Worm (Caenorhabditis elegans) whole organism, L1 larva: ENCODE measurements around the gene M151.2.

ENCODE experiments used
- C04F5.9 ChIP-seq: sonication (generic microtip); optimal IDR thresholded peaks from 2 replicates; lab custom pipeline; 2016; ENCODE audit warnings: missing genetic modification characterization, missing compliant biosample characterization
- C16A3.4 ChIP-seq: fragments of 150-350 bp; optimal IDR thresholded peaks from 2 replicates; lab custom pipeline; 2014; ENCODE audit warnings: missing biosample characterization, missing genetic modification characterization
- C34B4.2 ChIP-seq: sonication (generic microtip); optimal IDR thresholded peaks from 2 replicates; lab custom pipeline; 2017; ENCODE audit warnings: mild to moderate bottlenecking, missing genetic modification characterization, missing compliant biosample characterization
- F16B12.6 ChIP-seq: fragments of 150-350 bp; optimal IDR thresholded peaks from 2 replicates; lab custom pipeline; 2014; ENCODE audit warnings: missing biosample characterization, missing genetic modification characterization
- aly-2 ChIP-seq: fragments of 150-350 bp; optimal IDR thresholded peaks from 2 replicates; lab custom pipeline; 2014; ENCODE audit warnings: missing biosample characterization, missing genetic modification characterization
- ama-1 ChIP-seq: fragments of 150-350 bp; optimal IDR thresholded peaks from 2 replicates; lab custom pipeline; 2014
- blmp-1 ChIP-seq: fragments of 150-350 bp; optimal IDR thresholded peaks from 2 replicates; lab custom pipeline; 2014; ENCODE audit warnings: missing biosample characterization, missing genetic modification characterization
- ceh-82 ChIP-seq, 3 experiments: fragments of 150-350 bp in 1 of 3; sonication (generic microtip) in 2 of 3; optimal IDR thresholded peaks; 2 replicates each; lab custom pipeline; 2014 to 2017; ENCODE audit warnings: missing biosample characterization in 3 of 3, missing genetic modification characterization in 3 of 3
- dpl-1 ChIP-seq, 3 experiments: fragments of 150-350 bp in 2 of 3; sonication (generic microtip) in 1 of 3; optimal IDR thresholded peaks; 2 replicates each; lab custom pipeline; 2014 to 2017; ENCODE audit warnings: missing biosample characterization in 3 of 3, missing genetic modification characterization in 3 of 3, missing genetic modification reagents in 3 of 3
- dsc-1 ChIP-seq: sonication (generic microtip); optimal IDR thresholded peaks from 2 replicates; lab custom pipeline; 2016; ENCODE audit warnings: mild to moderate bottlenecking, missing genetic modification characterization, missing compliant biosample characterization
- efl-1 ChIP-seq, 4 experiments: fragments of 150-350 bp; optimal IDR thresholded peaks in 3 of 4; peaks in 1 of 4; 1 replicate in 1 of 4; 2 replicates in 3 of 4; lab custom pipeline; 2014; ENCODE audit warnings: missing biosample characterization in 2 of 4, missing genetic modification characterization in 2 of 4, missing genetic modification reagents in 2 of 4
- elt-2 ChIP-seq: sonication (generic microtip); optimal IDR thresholded peaks from 2 replicates; lab custom pipeline; 2016; ENCODE audit warnings: missing genetic modification characterization, mild to moderate bottlenecking, inconsistent platforms, missing compliant biosample characterization, missing genetic modification reagents
- elt-3 ChIP-seq, 6 experiments: fragments of 150-350 bp in 1 of 6; sonication (generic microtip); optimal IDR thresholded peaks; 2 replicates each; lab custom pipeline; 2017 to 2018; ENCODE audit warnings: missing biosample characterization in 6 of 6, missing genetic modification characterization in 6 of 6, inconsistent platforms in 1 of 6
- fkh-4 ChIP-seq: sonication (generic microtip); optimal IDR thresholded peaks from 2 replicates; lab custom pipeline; 2016; ENCODE audit warnings: missing compliant biosample characterization, missing genetic modification characterization, borderline replicate concordance
- fkh-8 ChIP-seq: sonication (generic microtip); optimal IDR thresholded peaks from 2 replicates; lab custom pipeline; 2016; ENCODE audit warnings: mild to moderate bottlenecking, missing genetic modification characterization, missing compliant biosample characterization
- fos-1 ChIP-seq: fragments of 150-350 bp; optimal IDR thresholded peaks from 2 replicates; lab custom pipeline; 2014; ENCODE audit warnings: missing biosample characterization, missing genetic modification characterization
- hlh-4 ChIP-seq: sonication (generic microtip); optimal IDR thresholded peaks from 2 replicates; lab custom pipeline; 2016; ENCODE audit warnings: mild to moderate bottlenecking, missing genetic modification characterization, missing compliant biosample characterization
- irx-1 ChIP-seq: sonication (generic microtip); optimal IDR thresholded peaks from 2 replicates; lab custom pipeline; 2016; ENCODE audit warnings: missing genetic modification characterization, missing compliant biosample characterization
- lin-13 ChIP-seq: fragments of 150-350 bp; optimal IDR thresholded peaks from 2 replicates; lab custom pipeline; 2014; ENCODE audit warnings: missing biosample characterization, missing genetic modification reagents, missing genetic modification characterization
- lin-14 ChIP-seq: fragments of 200-800 bp; sonication (Bioruptor generic); optimal IDR thresholded peaks from 2 replicates; lab custom pipeline; 2018; ENCODE audit warnings: mild to moderate bottlenecking, missing genetic modification characterization, moderate library complexity, missing compliant biosample characterization
- lin-15B ChIP-seq: fragments of 150-350 bp; sonication (generic microtip); optimal IDR thresholded peaks from 3 replicates; lab custom pipeline; 2014; ENCODE audit warnings: missing biosample characterization, missing genetic modification characterization
- lin-35 ChIP-seq, 2 experiments: fragments of 150-350 bp; optimal IDR thresholded peaks; 2 replicates each; lab custom pipeline; 2014; ENCODE audit warnings: missing biosample characterization in 2 of 2, missing genetic modification characterization in 2 of 2, missing genetic modification reagents in 2 of 2
- lin-39 ChIP-seq: fragments of 150-350 bp; optimal IDR thresholded peaks from 2 replicates; lab custom pipeline; 2014; ENCODE audit warnings: missing biosample characterization, missing genetic modification reagents, missing genetic modification characterization
- lir-3 ChIP-seq: sonication (generic microtip); optimal IDR thresholded peaks from 2 replicates; lab custom pipeline; 2016; ENCODE audit warnings: mild to moderate bottlenecking, missing genetic modification characterization, moderate library complexity, missing compliant biosample characterization; ENCODE audit not compliant: poor library complexity
- mab-9 ChIP-seq: fragments of 200-800 bp; sonication (Bioruptor generic); IDR thresholded peaks from 2 replicates; pipeline ENCODE4 v1.3.6; 2022; ENCODE audit warnings: missing genetic modification reagents, missing genetic modification characterization, missing compliant biosample characterization
- mdl-1 ChIP-seq, 2 experiments: fragments of 150-350 bp; optimal IDR thresholded peaks; 2 replicates each; lab custom pipeline; 2014 to 2017; ENCODE audit warnings: missing biosample characterization in 2 of 2, missing genetic modification characterization in 2 of 2, inconsistent platforms in 1 of 2
- mep-1 ChIP-seq: fragments of 150-350 bp; optimal IDR thresholded peaks from 2 replicates; lab custom pipeline; 2014; ENCODE audit warnings: missing biosample characterization, missing genetic modification characterization
- nhr-19 ChIP-seq: fragments of 200-800 bp; sonication (Bioruptor generic); conservative IDR thresholded peaks from 2 replicates; pipeline ENCODE4 v1.3.6; 2022; ENCODE audit warnings: missing genetic modification characterization, missing compliant biosample characterization
- nhr-20 ChIP-seq: sonication (generic microtip); optimal IDR thresholded peaks from 2 replicates; lab custom pipeline; 2016; ENCODE audit warnings: mild to moderate bottlenecking, missing genetic modification characterization, missing compliant biosample characterization
- nhr-47 ChIP-seq: sonication (generic microtip); optimal IDR thresholded peaks from 2 replicates; lab custom pipeline; 2016; ENCODE audit warnings: mild to moderate bottlenecking, missing genetic modification characterization, moderate library complexity, missing compliant biosample characterization
- nhr-71 ChIP-seq: sonication (generic microtip); optimal IDR thresholded peaks from 2 replicates; lab custom pipeline; 2016; ENCODE audit warnings: mild to moderate bottlenecking, missing genetic modification characterization, moderate library complexity, missing compliant biosample characterization
- nhr-76 ChIP-seq: sonication (generic microtip); optimal IDR thresholded peaks from 2 replicates; lab custom pipeline; 2017; ENCODE audit warnings: missing biosample characterization, missing genetic modification characterization
- nhr-77 ChIP-seq: fragments of 150-350 bp; optimal IDR thresholded peaks from 2 replicates; lab custom pipeline; 2014; ENCODE audit warnings: missing biosample characterization, missing genetic modification characterization
- nhr-84 ChIP-seq: sonication (generic microtip); optimal IDR thresholded peaks from 2 replicates; lab custom pipeline; 2017; ENCODE audit warnings: missing biosample characterization, missing genetic modification characterization
- nhr-85 ChIP-seq: sonication (generic microtip); peaks from one replicate; lab custom pipeline; 2016; ENCODE audit warnings: missing genetic modification characterization, inconsistent platforms, missing compliant biosample characterization
- nhr-90 ChIP-seq: sonication (generic microtip); optimal IDR thresholded peaks from 2 replicates; lab custom pipeline; 2016; ENCODE audit warnings: mild to moderate bottlenecking, missing genetic modification characterization, missing compliant biosample characterization; ENCODE audit not compliant: poor library complexity
- pag-3 ChIP-seq: sonication (generic microtip); optimal IDR thresholded peaks from 2 replicates; lab custom pipeline; 2017; ENCODE audit warnings: missing genetic modification characterization, mild to moderate bottlenecking, missing compliant biosample characterization, antibody characterized with exemption, borderline replicate concordance; ENCODE audit not compliant: insufficient read depth
- pqm-1 ChIP-seq: sonication (generic microtip); optimal IDR thresholded peaks from 3 replicates; lab custom pipeline; 2017; ENCODE audit warnings: missing biosample characterization, missing genetic modification characterization
- rnt-1 ChIP-seq: sonication (generic microtip); optimal IDR thresholded peaks from 2 replicates; lab custom pipeline; 2016; ENCODE audit warnings: mild to moderate bottlenecking, missing genetic modification characterization, moderate library complexity, missing compliant biosample characterization
- skn-1 ChIP-seq: fragments of 150-350 bp; optimal IDR thresholded peaks from 2 replicates; lab custom pipeline; 2014; ENCODE audit warnings: missing biosample characterization, missing genetic modification characterization
- snpc-4 ChIP-seq: fragments of 150-350 bp; optimal IDR thresholded peaks from 2 replicates; lab custom pipeline; 2014; ENCODE audit warnings: missing biosample characterization, missing genetic modification characterization
- snu-23 ChIP-seq: sonication (generic microtip); optimal IDR thresholded peaks from 2 replicates; lab custom pipeline; 2016; ENCODE audit warnings: missing genetic modification characterization, missing compliant biosample characterization
- swsn-7 ChIP-seq: sonication (generic microtip); optimal IDR thresholded peaks from 2 replicates; lab custom pipeline; 2016; ENCODE audit warnings: missing genetic modification characterization, missing compliant biosample characterization
- tbx-2 ChIP-seq: sonication (generic microtip); optimal IDR thresholded peaks from 2 replicates; lab custom pipeline; 2016; ENCODE audit warnings: missing genetic modification characterization, missing compliant biosample characterization
- unc-130 ChIP-seq: fragments of 150-350 bp; optimal IDR thresholded peaks from 2 replicates; lab custom pipeline; 2017; ENCODE audit warnings: missing biosample characterization, missing genetic modification characterization, inconsistent platforms
- unc-86 ChIP-seq: sonication (generic microtip); optimal IDR thresholded peaks from 2 replicates; lab custom pipeline; 2016; ENCODE audit warnings: missing genetic modification characterization, missing compliant biosample characterization
- unc-98 ChIP-seq: fragments of 200-800 bp; sonication (Bioruptor generic); IDR thresholded peaks from 2 replicates; pipeline ENCODE4 v1.3.6; 2022; ENCODE audit warnings: missing genetic modification characterization, missing compliant biosample characterization
- vab-15 ChIP-seq: sonication (generic microtip); optimal IDR thresholded peaks from 2 replicates; lab custom pipeline; 2017; ENCODE audit warnings: missing genotype, mild to moderate bottlenecking, missing genetic modification characterization, missing compliant biosample characterization

Gene M151.2

DNA sequence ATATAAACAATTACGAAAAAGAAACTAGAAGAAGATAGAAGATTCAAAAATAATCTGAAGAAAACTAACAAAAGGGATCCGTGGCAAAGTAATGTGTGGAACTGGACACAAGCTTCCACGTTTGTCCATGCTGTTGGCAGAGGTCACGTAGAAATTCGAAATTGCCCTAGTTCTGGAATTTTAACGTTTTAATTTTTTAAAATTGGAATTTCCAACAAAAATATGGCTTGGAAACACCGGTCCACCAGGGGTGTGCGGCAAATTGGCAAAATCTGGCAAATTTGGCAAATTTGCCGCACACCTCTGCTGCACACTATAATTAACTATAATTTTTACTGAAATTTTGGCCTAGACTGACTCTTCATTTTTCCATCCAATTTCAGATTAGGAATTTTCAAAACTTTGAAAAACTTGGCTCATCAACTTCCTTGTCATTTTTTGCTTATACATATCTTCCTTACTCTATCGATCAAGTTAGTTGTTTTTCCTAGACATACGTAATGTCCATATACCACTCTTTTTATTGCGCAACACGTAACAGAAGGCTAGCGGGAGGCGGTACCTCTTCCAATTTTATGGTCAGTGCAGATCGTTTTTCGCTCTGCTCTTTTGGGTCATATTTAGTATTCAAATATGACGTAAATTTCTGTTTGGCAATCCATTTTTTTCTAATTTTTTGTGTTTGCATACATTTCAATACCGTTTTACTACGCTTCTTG lies 50.6 kb downstream of the M151.2 start, which contains the start of gene F19B10.10:
Gene F19B10.10 (minus strand): TSS at position 51 of the 719 bp plus-strand sequence.
- TF ChIP-seq hlh-4 (tag; lab: Kevin White, UChicago) (no peak), nhr-85 (tag; lab: Kevin White, UChicago) (no peak), unc-130 (no peak)

DNA sequence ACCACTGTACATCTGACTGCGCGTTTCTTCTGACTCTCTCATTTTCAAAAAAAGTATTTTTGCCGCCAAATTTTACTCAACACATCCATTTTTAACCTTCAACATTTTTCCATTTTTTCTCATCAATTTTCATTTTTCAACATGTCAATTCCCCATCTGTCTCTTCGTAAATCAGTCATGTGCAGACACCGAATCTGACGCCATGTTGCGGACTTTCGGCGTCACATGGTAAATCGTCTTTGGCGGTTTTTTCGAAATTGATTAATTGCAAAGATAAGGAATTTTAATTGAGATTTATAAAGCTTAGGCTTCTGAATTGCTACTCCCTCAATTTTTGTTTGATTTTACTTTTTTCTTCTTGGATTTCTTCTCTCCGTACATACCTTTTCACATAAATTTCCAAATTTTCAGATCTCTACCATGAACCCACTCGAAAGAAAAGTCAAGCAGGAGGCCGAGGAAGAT lies 51.9 kb downstream of the M151.2 start, which contains the start of gene F19B10.1:
Gene F19B10.1 (plus strand): TSS at position 415 of the 465 bp plus-strand sequence.
- TF ChIP-seq swsn-7 (tag; lab: Kevin White, UChicago) (peak; percentile 65), elt-3 (tag; optimal IDR thresholded peaks at IDR 0.05; lab: Kevin White, UChicago) (peak in 3 of 6 experiments; percentile 62 to 95 (median 85)), fkh-8 (tag; lab: Kevin White, UChicago) (no peak), nhr-19 (GFP tag; lab: Robert Waterston, UW) (peak; percentile 67), unc-98 (GFP tag; lab: Robert Waterston, UW) (no peak), snpc-4 (tag; lab: Kevin White, UChicago) (peak; percentile 68), F16B12.6 (peak; percentile 97), unc-130 (peak; percentile 94), unc-86 (tag; lab: Kevin White, UChicago) (peak; percentile 15), lin-13 (peak; percentile 72), lir-3 (tag; lab: Kevin White, UChicago) (peak; percentile 68), skn-1 (tag; lab: Kevin White, UChicago) (peak; percentile 67), lin-35 (GFP tag; optimal IDR thresholded peaks at IDR 0.05; lab: Kevin White, UChicago) (peak; percentile 88 to 98), lin-39 (peak; percentile 73), irx-1 (tag; lab: Kevin White, UChicago) (peak; percentile 59), tbx-2 (tag; lab: Kevin White, UChicago) (peak; percentile 73), rnt-1 (peak; percentile 77), vab-15 (tag; lab: Kevin White, UChicago) (peak; percentile 49), pqm-1 (tag; lab: Kevin White, UChicago) (no peak), mdl-1 (tag; optimal IDR thresholded peaks at IDR 0.05; lab: Kevin White, UChicago) (peak in 1 of 2 experiments; percentile 93), efl-1 (optimal IDR thresholded peaks at IDR 0.05; lab: Kevin White, UChicago) (peak; percentile 74 to 94), efl-1 (GFP tag; optimal IDR thresholded peaks at IDR 0.05 in 1 of 2; lab: Kevin White, UChicago) (peak; percentile 93 to 99), mab-9 (GFP tag; lab: Robert Waterston, UW) (0 out of 2 replicates have a peak, but pooled peaks have one; percentile 23), lin-15B (tag; lab: Kevin White, UChicago) (peak; percentile 52), C34B4.2 (tag; lab: Kevin White, UChicago) (no peak), ceh-82 (tag; optimal IDR thresholded peaks at IDR 0.05; lab: Kevin White, UChicago) (peak in 1 of 3 experiments; percentile 55), nhr-90 (peak; percentile 82), aly-2 (tag; lab: Kevin White, UChicago) (peak; percentile 35), fkh-4 (tag; lab: Kevin White, UChicago) (no peak), mep-1 (tag; lab: Kevin White, UChicago) (peak; percentile 93), elt-2 (tag; lab: Kevin White, UChicago) (peak; percentile 50), nhr-20 (tag; lab: Kevin White, UChicago) (peak; percentile 88), lin-14 (peak; percentile 86), dpl-1 (GFP tag; optimal IDR thresholded peaks at IDR 0.05; lab: Kevin White, UChicago) (peak; percentile 88 to 95 (median 94)), nhr-85 (tag; lab: Kevin White, UChicago) (peak; percentile 91), ama-1 (no peak), nhr-71 (tag; lab: Kevin White, UChicago) (peak; percentile 85), snu-23 (peak; percentile 90), fos-1 (no peak), nhr-47 (peak; percentile 76), pag-3 (peak; percentile 20), dsc-1 (peak; percentile 60), nhr-76 (tag; lab: Kevin White, UChicago) (no peak), blmp-1 (peak; percentile 79), C04F5.9 (tag; lab: Kevin White, UChicago) (peak; percentile 60), nhr-84 (no peak), nhr-77 (tag; lab: Kevin White, UChicago) (peak; percentile 36), C16A3.4 (tag; lab: Kevin White, UChicago) (peak; percentile 86)
